Worm (Caenorhabditis elegans): ENCODE results near the gene F01D5.8.

DNA sequence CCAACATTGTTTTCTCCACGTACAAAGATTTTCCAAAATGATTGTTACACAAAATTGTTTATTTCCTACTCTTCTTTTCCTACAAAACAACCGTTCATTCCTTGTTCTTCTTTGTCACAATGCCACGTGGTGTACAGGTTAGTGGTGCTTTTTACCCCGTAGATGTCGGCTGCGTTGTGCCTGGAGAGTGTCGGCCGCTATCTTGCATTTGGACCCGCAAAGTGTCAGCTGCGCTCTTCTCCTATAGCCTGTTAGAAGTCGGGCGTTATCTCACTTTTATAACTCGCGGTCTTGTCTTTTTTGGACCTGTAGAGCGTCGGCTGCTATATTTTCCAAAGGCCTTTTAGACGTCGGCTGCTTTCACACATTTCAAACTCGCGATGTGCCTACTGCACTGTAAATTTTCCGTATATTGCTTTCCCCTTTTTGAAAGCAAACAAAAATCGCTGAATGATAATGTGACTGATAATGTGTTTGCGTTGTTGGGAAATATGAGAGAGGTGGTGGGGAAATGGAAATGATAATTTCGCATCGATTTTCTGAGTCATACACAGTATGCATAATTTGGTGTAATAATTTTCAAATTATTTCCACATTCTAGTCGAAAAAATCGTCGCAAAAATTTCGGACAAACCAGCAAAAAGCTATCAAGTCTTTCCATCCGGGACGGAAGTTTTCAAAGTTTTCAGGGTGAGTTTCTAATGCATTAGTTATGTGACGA lies at the start of gene F01D5.8:
- TF ChIP-seq aly-1 (tag; optimal IDR thresholded peaks at IDR 0.05) (no peak), ama-1 (optimal IDR thresholded peaks at IDR 0.05) (no peak), B0310.2 (tag; optimal IDR thresholded peaks at IDR 0.05) (no peak), tbx-11 (GFP tag; IDR thresholded peaks at IDR 0.05) (no peak), hmg-4 (GFP tag; optimal IDR thresholded peaks at IDR 0.05) (no peak), hmbx-1 (tag; optimal IDR thresholded peaks at IDR 0.05) (no peak), sea-1 (GFP tag; conservative IDR thresholded peaks at IDR 0.05) (no peak), tra-4 (tag; optimal IDR thresholded peaks at IDR 0.05) (no peak), ceh-13 (GFP tag; optimal IDR thresholded peaks at IDR 0.05) (no peak), scrt-1 (GFP tag; IDR thresholded peaks at IDR 0.05) (no peak), pes-1 (GFP tag; IDR thresholded peaks at IDR 0.05) (no peak), flt-1 (GFP tag; IDR thresholded peaks at IDR 0.05) (no peak)

Measured in whole organism, early embryonic.